Worm (Caenorhabditis elegans) whole organism, dauer: Measurements from ENCODE around the gene C02G6.3.

Experiments used
- unc-62 ChIP-seq: sonication (generic microtip); optimal IDR thresholded peaks from 2 replicates; lab custom pipeline; 2017; ENCODE audit warnings: missing biosample characterization, missing genetic modification reagents, missing genetic modification characterization

The C02G6.3 gene

ce11 chrV:5880064-5880463, at the start of gene C02G6.3:
Gene C02G6.3 (plus strand): TSS chrV:5880364.
- no peak for TF ChIP-seq unc-62 (GFP tag; lab: Kevin White, UChicago)

- TF ChIP-seq unc-62 (GFP tag; lab: Kevin White, UChicago) = no peak
Measured at ce11 chrV:5831253-5831652, 48.9 kb upstream of the C02G6.3 start.

ce11 chrV:5832799-5833198, 47.4 kb upstream of the C02G6.3 start:
- no peak for TF ChIP-seq unc-62 (GFP tag; lab: Kevin White, UChicago)

ce11 chrV:5833531-5833930, 46.6 kb upstream of the C02G6.3 start, which contains the start of gene srh-76:
Gene srh-76 (plus strand): TSS chrV:5833831.
- TF ChIP-seq unc-62 (GFP tag; lab: Kevin White, UChicago) = no peak

ce11 chrV:5835397-5835796, 44.8 kb upstream of the C02G6.3 start:
- no peak for TF ChIP-seq unc-62 (GFP tag; lab: Kevin White, UChicago)

- no peak for TF ChIP-seq unc-62 (GFP tag; lab: Kevin White, UChicago)
Measured at ce11 chrV:5835979-5836615, 44.1 kb upstream of the C02G6.3 start.

- TF ChIP-seq unc-62 (GFP tag; lab: Kevin White, UChicago) = no peak
Measured at ce11 chrV:5836616-5836982, 43.6 kb upstream of the C02G6.3 start, which contains the start of gene col-140. Gene col-140 (minus strand): TSS chrV:5836834.

ce11 chrV:5838576-5839366, 41.4 kb upstream of the C02G6.3 start, which contains the start of gene F26F12.2:
Gene F26F12.2 (minus strand): TSS chrV:5838613.
- no peak for TF ChIP-seq unc-62 (GFP tag; lab: Kevin White, UChicago)

- TF ChIP-seq unc-62 (GFP tag; lab: Kevin White, UChicago) = no peak
Measured at ce11 chrV:5840939-5841338, 39.2 kb upstream of the C02G6.3 start.

- TF ChIP-seq unc-62 (GFP tag; lab: Kevin White, UChicago) = no peak
Measured at ce11 chrV:5842507-5843144, 37.5 kb upstream of the C02G6.3 start.

ce11 chrV:5843415-5844337, 36.5 kb upstream of the C02G6.3 start:
- TF ChIP-seq unc-62 (GFP tag; lab: Kevin White, UChicago) = no peak

- TF ChIP-seq unc-62 (GFP tag; lab: Kevin White, UChicago) = no peak
Measured at ce11 chrV:5844349-5844760, 35.8 kb upstream of the C02G6.3 start.

ce11 chrV:5845162-5845561, 35.0 kb upstream of the C02G6.3 start:
- no peak for TF ChIP-seq unc-62 (GFP tag; lab: Kevin White, UChicago)

ce11 chrV:5845669-5846189, 34.4 kb upstream of the C02G6.3 start, which contains the start of gene F26F12.3:
Gene F26F12.3 (minus strand): TSS chrV:5845719.
- TF ChIP-seq unc-62 (GFP tag; lab: Kevin White, UChicago) = no peak

- no peak for TF ChIP-seq unc-62 (GFP tag; lab: Kevin White, UChicago)
Measured at ce11 chrV:5846729-5847128, 33.4 kb upstream of the C02G6.3 start.
